Fruit fly (Drosophila melanogaster) whole organism, embryonic: ENCODE results near the gene bun.
A peak's percentile ranks its signal among the peaks of the same experiment; 100 is the strongest.

Source experiments
- Bgb ChIP-seq: fragments of 200-800 bp; sonication (Bioruptor generic); IDR thresholded peaks from 2 replicates; pipeline ENCODE4 v1.3.6; 2022; ENCODE audit warnings: missing biosample characterization, missing genetic modification characterization; ENCODE audit not compliant: partially characterized antibody
- CG11504 ChIP-seq: fragments of 200-800 bp; sonication (Bioruptor generic); optimal IDR thresholded peaks from 3 replicates; lab custom pipeline; 2019; ENCODE audit warnings: missing biosample characterization, mild to moderate bottlenecking, missing genetic modification characterization, moderate library complexity
- CG12659 ChIP-seq: fragments of 200-800 bp; sonication (Bioruptor generic); optimal IDR thresholded peaks from 3 replicates; lab custom pipeline; 2017; ENCODE audit warnings: mild to moderate bottlenecking, missing biosample characterization, missing genetic modification reagents, missing genetic modification characterization
- CG15479 ChIP-seq: fragments of 200-800 bp; sonication (Bioruptor generic); optimal IDR thresholded peaks from 3 replicates; lab custom pipeline; 2019; ENCODE audit warnings: missing biosample characterization, mild to moderate bottlenecking, missing genetic modification characterization, moderate library complexity
- CG18619 ChIP-seq: fragments of 200-800 bp; sonication (Bioruptor generic); optimal IDR thresholded peaks from 3 replicates; lab custom pipeline; 2017; ENCODE audit warnings: missing biosample characterization, mild to moderate bottlenecking, missing genetic modification characterization
- CG2120 ChIP-seq: fragments of 200-800 bp; sonication (Bioruptor generic); optimal IDR thresholded peaks from 3 replicates; lab custom pipeline; 2016; ENCODE audit warnings: missing biosample characterization, missing genetic modification characterization
- CG2678 ChIP-seq: fragments of 200-800 bp; sonication (Bioruptor generic); optimal IDR thresholded peaks from 3 replicates; lab custom pipeline; 2019; ENCODE audit warnings: missing biosample characterization, mild to moderate bottlenecking, missing genetic modification characterization, moderate library complexity
- CG3065 ChIP-seq: fragments of 200-800 bp; sonication (Bioruptor generic); optimal IDR thresholded peaks from 2 replicates; lab custom pipeline; 2016; ENCODE audit warnings: missing biosample characterization, missing genetic modification characterization
- CG31365 ChIP-seq: fragments of 200-800 bp; sonication (Bioruptor generic); optimal IDR thresholded peaks from 2 replicates; lab custom pipeline; 2018; ENCODE audit warnings: missing biosample characterization, mild to moderate bottlenecking, missing genetic modification characterization
- CG3163 ChIP-seq: fragments of 200-800 bp; sonication (Bioruptor generic); optimal IDR thresholded peaks from 3 replicates; lab custom pipeline; 2016; ENCODE audit warnings: missing biosample characterization, missing genetic modification characterization
- CG3281 ChIP-seq: fragments of 200-800 bp; sonication (Bioruptor generic); optimal IDR thresholded peaks from 3 replicates; lab custom pipeline; 2017; ENCODE audit warnings: missing biosample characterization, mild to moderate bottlenecking, missing genetic modification characterization
- CG5180 ChIP-seq: fragments of 200-800 bp; sonication (Bioruptor generic); optimal IDR thresholded peaks from 3 replicates; lab custom pipeline; 2017; ENCODE audit warnings: missing biosample characterization, missing genetic modification characterization, mild to moderate bottlenecking, moderate library complexity, missing genetic modification reagents
- CG6175 ChIP-seq: fragments of 200-800 bp; sonication (Bioruptor generic); IDR thresholded peaks from 3 replicates; pipeline ENCODE4 v1.3.6; 2022; ENCODE audit warnings: missing biosample characterization, missing genetic modification characterization
- CG6254 ChIP-seq: fragments of 200-800 bp; sonication (Bioruptor generic); optimal IDR thresholded peaks from 3 replicates; lab custom pipeline; 2017; ENCODE audit warnings: mild to moderate bottlenecking, missing biosample characterization, missing genetic modification reagents, missing genetic modification characterization
- CG7372 ChIP-seq: fragments of 200-800 bp; sonication (Bioruptor generic); IDR thresholded peaks from 2 replicates; pipeline ENCODE4 v1.3.6; 2022; ENCODE audit warnings: missing biosample characterization, missing genetic modification characterization
- CG7839 ChIP-seq: fragments of 200-800 bp; sonication (Bioruptor generic); optimal IDR thresholded peaks from 3 replicates; lab custom pipeline; 2018; ENCODE audit warnings: missing biosample characterization, mild to moderate bottlenecking, missing genetic modification characterization, moderate library complexity
- CG8290 ChIP-seq, 3 experiments: fragments of 200-800 bp; sonication (Bioruptor generic); optimal IDR thresholded peaks; 2 replicates each; lab custom pipeline; 2016 to 2019; ENCODE audit warnings: missing biosample characterization in 3 of 3, missing genetic modification characterization in 3 of 3, mild to moderate bottlenecking in 2 of 3, moderate library complexity in 1 of 3
- CTCF ChIP-seq: fragments of 200-800 bp; sonication (Bioruptor generic); optimal IDR thresholded peaks from 2 replicates; lab custom pipeline; 2017; ENCODE audit warnings: missing biosample characterization, mild to moderate bottlenecking, missing genetic modification characterization, moderate library complexity
- D19A ChIP-seq: fragments of 200-800 bp; optimal IDR thresholded peaks from 3 replicates; lab custom pipeline; 2019; ENCODE audit warnings: missing biosample characterization, mild to moderate bottlenecking, missing genetic modification characterization, moderate library complexity
- Dad ChIP-seq: fragments of 200-800 bp; sonication (Bioruptor generic); optimal IDR thresholded peaks from 3 replicates; lab custom pipeline; 2016; ENCODE audit warnings: missing biosample characterization, missing genetic modification characterization
- Gsc ChIP-seq: fragments of 200-800 bp; sonication (Bioruptor generic); IDR thresholded peaks from 2 replicates; pipeline ENCODE4 v1.3.6; 2022; ENCODE audit warnings: missing biosample characterization, missing genetic modification characterization
- HHEX ChIP-seq: fragments of 200-800 bp; sonication (Bioruptor generic); optimal IDR thresholded peaks from 3 replicates; lab custom pipeline; 2017; ENCODE audit warnings: missing biosample characterization, mild to moderate bottlenecking, missing genetic modification characterization, missing genetic modification reagents
- Jarid2 ChIP-seq: fragments of 200-800 bp; sonication (Bioruptor generic); optimal IDR thresholded peaks from 3 replicates; lab custom pipeline; 2017; ENCODE audit warnings: mild to moderate bottlenecking, missing biosample characterization, missing genetic modification reagents, missing genetic modification characterization
- MESR4 ChIP-seq: fragments of 200-800 bp; sonication (Bioruptor generic); optimal IDR thresholded peaks from 2 replicates; lab custom pipeline; 2018; ENCODE audit warnings: missing biosample characterization, mild to moderate bottlenecking, missing genetic modification characterization, moderate library complexity
- Neu2 ChIP-seq: fragments of 200-800 bp; sonication (Bioruptor generic); optimal IDR thresholded peaks from 3 replicates; lab custom pipeline; 2016; ENCODE audit warnings: missing biosample characterization, missing genetic modification characterization, borderline replicate concordance
- Pdp1 ChIP-seq, 2 experiments: fragments of 200-800 bp; sonication (Bioruptor generic); optimal IDR thresholded peaks; 3 replicates each; lab custom pipeline; 2016; ENCODE audit warnings: missing biosample characterization in 2 of 2, missing genetic modification characterization in 2 of 2, mild to moderate bottlenecking in 1 of 2, moderate library complexity in 1 of 2
- aop ChIP-seq: fragments of 200-800 bp; sonication (Bioruptor generic); IDR thresholded peaks from 2 replicates; pipeline ENCODE4 v1.3.6; 2022; ENCODE audit warnings: missing biosample characterization, missing genetic modification characterization
- ase ChIP-seq: fragments of 200-800 bp; sonication (Bioruptor generic); IDR thresholded peaks from 3 replicates; pipeline ENCODE4 v1.3.6; 2022; ENCODE audit warnings: missing biosample characterization, missing genetic modification characterization
- bab2 ChIP-seq: fragments of 200-800 bp; sonication (Bioruptor generic); optimal IDR thresholded peaks from 2 replicates; lab custom pipeline; 2016; ENCODE audit warnings: missing biosample characterization, missing genetic modification characterization
- bsh ChIP-seq, 2 experiments: fragments of 200-800 bp; sonication (Bioruptor generic); optimal IDR thresholded peaks; 2 replicates each; lab custom pipeline; 2017 to 2018; ENCODE audit warnings: mild to moderate bottlenecking in 2 of 2, missing biosample characterization in 2 of 2, missing genetic modification characterization in 2 of 2, moderate library complexity in 1 of 2
- chn ChIP-seq: fragments of 200-800 bp; sonication (Bioruptor generic); optimal IDR thresholded peaks from 2 replicates; lab custom pipeline; 2016; ENCODE audit warnings: missing biosample characterization, missing genetic modification characterization
- crol ChIP-seq: fragments of 200-800 bp; sonication (Bioruptor generic); IDR thresholded peaks from 2 replicates; pipeline ENCODE4 v1.3.6; 2022; ENCODE audit warnings: missing biosample characterization, missing genetic modification characterization
- ewg ChIP-seq: fragments of 200-800 bp; sonication (Bioruptor generic); optimal IDR thresholded peaks from 3 replicates; lab custom pipeline; 2017; ENCODE audit warnings: mild to moderate bottlenecking, missing biosample characterization, missing genetic modification reagents, missing genetic modification characterization
- eyg ChIP-seq: fragments of 200-800 bp; sonication (Bioruptor generic); optimal IDR thresholded peaks from 3 replicates; lab custom pipeline; 2016; ENCODE audit warnings: missing biosample characterization, missing genetic modification characterization
- fd64A ChIP-seq: fragments of 200-800 bp; sonication (Bioruptor generic); optimal IDR thresholded peaks from 3 replicates; lab custom pipeline; 2018; ENCODE audit warnings: missing biosample characterization, mild to moderate bottlenecking, missing genetic modification characterization
- ftz-f1 ChIP-seq: fragments of 200-800 bp; sonication (Bioruptor generic); optimal IDR thresholded peaks from 2 replicates; lab custom pipeline; 2016; ENCODE audit warnings: missing biosample characterization, missing genetic modification characterization
- knrl ChIP-seq: fragments of 200-800 bp; sonication (Bioruptor generic); IDR thresholded peaks from 3 replicates; pipeline ENCODE4 v1.3.6; 2022; ENCODE audit warnings: missing biosample characterization, missing genetic modification characterization; ENCODE audit not compliant: partially characterized antibody
- mirr ChIP-seq: fragments of 200-800 bp; sonication (Bioruptor generic); optimal IDR thresholded peaks from 3 replicates; lab custom pipeline; 2018; ENCODE audit warnings: missing biosample characterization, mild to moderate bottlenecking, missing genetic modification characterization
- sd ChIP-seq: fragments of 200-800 bp; sonication (Bioruptor generic); optimal IDR thresholded peaks from 3 replicates; lab custom pipeline; 2018; ENCODE audit warnings: missing biosample characterization, mild to moderate bottlenecking, missing genetic modification characterization, moderate library complexity
- seq ChIP-seq: fragments of 200-800 bp; sonication (Bioruptor generic); IDR thresholded peaks from 2 replicates; pipeline ENCODE4 v1.3.6; 2022; ENCODE audit warnings: missing biosample characterization, missing genetic modification characterization
- stwl ChIP-seq: fragments of 200-800 bp; sonication (Bioruptor generic); optimal IDR thresholded peaks from 3 replicates; lab custom pipeline; 2018; ENCODE audit warnings: missing biosample characterization, mild to moderate bottlenecking, missing genetic modification characterization, moderate library complexity
- sug ChIP-seq: fragments of 200-800 bp; optimal IDR thresholded peaks from 2 replicates; lab custom pipeline; 2019; ENCODE audit warnings: missing biosample characterization, mild to moderate bottlenecking, missing genetic modification characterization, moderate library complexity
- tio ChIP-seq: fragments of 200-800 bp; sonication (Bioruptor generic); optimal IDR thresholded peaks from 2 replicates; lab custom pipeline; 2017; ENCODE audit warnings: missing biosample characterization, missing genetic modification characterization, inconsistent platforms
- tll ChIP-seq, 2 experiments: fragments of 200-800 bp in 1 of 2; fragments of >200 bp in 1 of 2; sonication (Bioruptor generic) in 1 of 2; optimal IDR thresholded peaks; 2 replicates each; lab custom pipeline; 2017 to 2019; ENCODE audit warnings: missing biosample characterization in 2 of 2, missing genetic modification characterization in 2 of 2, mild to moderate bottlenecking in 1 of 2, moderate library complexity in 1 of 2
- tna ChIP-seq: fragments of 200-800 bp; sonication (Bioruptor generic); IDR thresholded peaks from 2 replicates; pipeline ENCODE4 v1.3.6; 2022; ENCODE audit warnings: missing biosample characterization, missing genetic modification characterization; ENCODE audit not compliant: partially characterized antibody
- trem ChIP-seq: fragments of 200-800 bp; optimal IDR thresholded peaks from 3 replicates; lab custom pipeline; 2019; ENCODE audit warnings: missing biosample characterization, mild to moderate bottlenecking, missing genetic modification characterization, moderate library complexity

The bun gene

DNA sequence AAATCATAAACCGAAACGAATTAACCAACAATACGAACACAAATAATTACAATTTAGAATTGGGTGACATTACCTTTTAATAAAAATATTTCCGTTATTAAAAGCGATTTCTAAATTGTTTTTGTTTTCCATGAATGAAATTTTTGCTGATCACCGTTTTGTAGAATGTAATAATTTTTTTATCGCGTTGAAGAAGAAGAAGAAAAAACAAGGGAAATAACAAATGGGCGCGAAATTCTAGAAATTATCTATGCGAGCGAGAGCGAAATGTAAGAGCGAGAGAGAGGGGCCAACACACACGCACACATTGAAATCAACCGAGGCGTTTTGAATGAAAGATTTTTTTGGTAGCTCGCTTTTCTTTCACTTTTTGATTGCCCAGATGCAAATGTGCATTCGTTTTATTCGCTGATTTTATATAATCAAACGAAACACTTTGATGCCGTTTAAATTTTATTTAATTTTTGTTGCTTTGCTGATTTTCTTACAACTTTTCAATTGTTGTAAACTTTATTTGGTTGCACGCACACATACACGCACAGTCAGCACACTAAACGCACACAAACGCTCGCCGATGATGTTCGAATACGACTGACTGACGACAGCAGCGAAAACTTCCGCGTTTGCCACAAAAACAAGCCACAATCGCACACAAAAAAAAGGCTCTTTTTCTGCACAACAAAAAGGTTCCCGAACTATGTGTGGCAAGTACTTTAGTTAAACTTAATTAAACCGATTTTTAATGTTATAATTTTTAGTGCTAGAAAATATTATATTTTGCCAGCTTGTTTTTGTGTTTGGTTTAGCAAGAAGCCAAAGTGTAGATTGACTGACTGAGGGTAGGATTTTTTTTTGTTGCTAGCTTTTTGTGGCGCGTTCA lies 42.2 kb downstream of the bun start (continued):
- TF ChIP-seq fd64A (GFP tag; lab: Kevin White, UChicago) (no peak), mirr (GFP tag; lab: Kevin White, UChicago) (peak; percentile 10), CG6175 (0 out of 3 replicates have a peak, but pooled peaks have one; percentile 31), aop (GFP tag; lab: Robert Waterston, UW) (no peak), CTCF (GFP tag; lab: Kevin White, UChicago) (no peak), Jarid2 (GFP tag; lab: Kevin White, UChicago) (peak; percentile 6), eyg (GFP tag; lab: Kevin White, UChicago) (no peak), CG3163 (no peak)

DNA sequence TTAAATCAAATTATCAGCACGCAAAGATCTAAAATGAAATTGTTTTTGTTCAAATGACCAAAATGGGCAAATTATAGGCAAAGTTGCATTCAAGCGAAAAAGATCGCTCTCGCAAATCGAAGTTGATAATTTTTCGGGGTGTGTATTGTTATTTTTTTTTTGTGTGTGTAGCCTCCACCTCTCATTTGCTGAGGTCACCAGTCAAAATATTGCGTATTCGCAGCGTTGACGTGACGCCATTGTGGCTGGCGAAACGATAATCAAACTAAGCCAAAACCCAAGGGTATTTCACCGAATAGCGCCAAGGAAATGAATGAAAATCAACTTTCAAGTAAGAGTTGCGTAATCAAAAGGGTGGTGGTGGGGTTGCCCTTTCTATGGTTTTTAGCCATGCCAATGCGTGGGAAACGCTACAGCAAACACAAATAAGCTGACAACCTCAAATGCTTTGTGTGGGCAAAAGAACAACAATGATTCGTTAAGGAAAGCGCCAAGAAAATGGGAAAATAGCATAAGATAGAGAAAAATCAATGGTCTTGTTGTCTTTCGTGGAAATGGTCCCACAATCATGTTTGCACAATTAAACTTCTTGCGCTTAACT lies 43.5 kb downstream of the bun start:
- no peak for TF ChIP-seq MESR4 (GFP tag; lab: Kevin White, UChicago)
- no peak for TF ChIP-seq CG8290 (GFP tag; optimal IDR thresholded peaks at IDR 0.05; lab: Kevin White, UChicago)
- peak in 1 of 2 experiments; percentile 15 for TF ChIP-seq CG8290 (tag; optimal IDR thresholded peaks at IDR 0.05; lab: Kevin White, UChicago)
- no peak for TF ChIP-seq knrl
- TF ChIP-seq CG5180 (GFP tag; lab: Kevin White, UChicago): no peak
- TF ChIP-seq CG11504: no peak
- peak; percentile 42 for TF ChIP-seq sd (tag; lab: Kevin White, UChicago)
- no peak for TF ChIP-seq bsh (GFP tag; optimal IDR thresholded peaks at IDR 0.05; lab: Kevin White, UChicago)
- no peak for TF ChIP-seq chn
- no peak for TF ChIP-seq Neu2 (GFP tag; lab: Kevin White, UChicago)
- no peak for TF ChIP-seq Dad (GFP tag; lab: Kevin White, UChicago)
- TF ChIP-seq HHEX (GFP tag; lab: Kevin White, UChicago): no peak
- TF ChIP-seq crol (GFP tag; lab: Robert Waterston, UW): no peak
- no peak for TF ChIP-seq CG3065 (GFP tag; lab: Kevin White, UChicago)
- TF ChIP-seq seq (GFP tag; lab: Robert Waterston, UW): no peak
- TF ChIP-seq CG2678 (tag; lab: Kevin White, UChicago): no peak
- no peak for TF ChIP-seq bab2
- TF ChIP-seq ftz-f1 (GFP tag; lab: Kevin White, UChicago): peak; percentile 38
- TF ChIP-seq tll (GFP tag; optimal IDR thresholded peaks at IDR 0.05; lab: Kevin White, UChicago): no peak
- no peak for TF ChIP-seq ewg (GFP tag; lab: Kevin White, UChicago)
- no peak for TF ChIP-seq CG3281
- no peak for TF ChIP-seq CG6254 (GFP tag; lab: Kevin White, UChicago)
- no peak for TF ChIP-seq CG15479 (GFP tag; lab: Kevin White, UChicago)
- no peak for TF ChIP-seq CG7372 (GFP tag; lab: Robert Waterston, UW)
- no peak for TF ChIP-seq CG18619 (GFP tag; lab: Kevin White, UChicago)
- TF ChIP-seq Bgb: no peak
- no peak for TF ChIP-seq CG12659 (GFP tag; lab: Kevin White, UChicago)
- TF ChIP-seq Gsc (GFP tag; lab: Robert Waterston, UW): no peak
- no peak for TF ChIP-seq sug (tag; lab: Kevin White, UChicago)
- no peak for TF ChIP-seq stwl
- no peak for TF ChIP-seq tna (GFP tag; lab: Robert Waterston, UW)
- TF ChIP-seq CG7839 (tag; lab: Kevin White, UChicago): no peak
- TF ChIP-seq tio: no peak
- TF ChIP-seq trem (tag; lab: Kevin White, UChicago): no peak
- TF ChIP-seq ase (GFP tag; lab: Robert Waterston, UW): no peak
- no peak for TF ChIP-seq D19A (tag; lab: Kevin White, UChicago)
- no peak for TF ChIP-seq CG31365 (tag; lab: Kevin White, UChicago)
- TF ChIP-seq Pdp1 (GFP tag; optimal IDR thresholded peaks at IDR 0.05; lab: Kevin White, UChicago): peak in 1 of 2 experiments; percentile 89
- TF ChIP-seq CG2120 (GFP tag; lab: Kevin White, UChicago): peak; percentile 12
